Fruit fly (Drosophila melanogaster): ENCODE data around the gene CG34150.

The CG34150 gene

dm6 chr3R:24787734-24788133, 26.3 kb upstream of the CG34150 start, which contains the start of gene Ets96B:
Gene Ets96B, plus strand, starts transcription at chr3R:24788054.
- TF ChIP-seq CG14014 (GFP tag; IDR thresholded peaks at IDR 0.05) = no peak
- no peak for TF ChIP-seq mam (GFP tag; optimal IDR thresholded peaks at IDR 0.05)
- no peak for TF ChIP-seq CG18764 (GFP tag; optimal IDR thresholded peaks at IDR 0.05)
- TF ChIP-seq Blimp-1 (GFP tag; optimal IDR thresholded peaks at IDR 0.05) = no peak
- no peak for TF ChIP-seq eyg (GFP tag; optimal IDR thresholded peaks at IDR 0.05)
- peak; percentile 93 for TF ChIP-seq Nf-YC (tag; optimal IDR thresholded peaks at IDR 0.05)
- peak; percentile 94 for TF ChIP-seq Nf-YB (GFP tag; optimal IDR thresholded peaks at IDR 0.05)
- TF ChIP-seq CG3163 (GFP tag; optimal IDR thresholded peaks at IDR 0.05) = no peak
- TF ChIP-seq hb (GFP tag; IDR thresholded peaks at IDR 0.05; ENCODE audit: partially characterized antibody) = no peak

DNA sequence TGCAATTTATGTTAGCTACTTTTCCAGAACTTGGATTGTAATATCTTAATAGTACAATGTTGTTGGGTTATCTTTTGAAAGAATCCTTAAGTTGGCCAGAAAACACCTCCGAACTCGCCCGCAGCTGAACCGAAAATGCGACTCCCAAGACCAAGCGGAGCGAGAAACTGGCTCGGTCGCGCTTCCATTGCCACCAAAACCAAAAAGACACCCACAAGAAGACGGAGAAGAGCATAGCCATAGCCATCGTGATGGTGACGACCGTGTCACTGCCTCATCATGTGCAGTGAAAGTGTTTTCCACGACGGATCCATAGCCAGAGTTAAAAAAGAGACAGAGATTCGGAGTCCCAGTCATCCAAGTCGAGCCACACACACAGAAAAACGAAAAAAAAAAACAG, 24.0 kb upstream of the CG34150 start, which contains the start of gene CG13634:
CG13634 (minus strand) TSS at position 101 of the 400 bp plus-strand sequence.
- no peak for TF ChIP-seq Atf-2 (GFP tag; optimal IDR thresholded peaks at IDR 0.05)
- TF ChIP-seq CG12104 (GFP tag; optimal IDR thresholded peaks at IDR 0.05) = no peak
- peak; percentile 60 for TF ChIP-seq Blimp-1 (GFP tag; optimal IDR thresholded peaks at IDR 0.05)

dm6 chr3R:24798595-24798994, 15.5 kb upstream of the CG34150 start:
- TF ChIP-seq Fer2 (tag; optimal IDR thresholded peaks at IDR 0.05) (no peak), sd (tag; optimal IDR thresholded peaks at IDR 0.05) (peak; percentile 64), Ptx1 (GFP tag; IDR thresholded peaks at IDR 0.05) (0 out of 2 replicates have a peak, but pooled peaks have one; percentile 21), run (tag; optimal IDR thresholded peaks at IDR 0.05) (peak; percentile 30), CG2889 (GFP tag; IDR thresholded peaks at IDR 0.05) (no peak), cwo (GFP tag; optimal IDR thresholded peaks at IDR 0.05) (peak; percentile 19), PHDP (tag; optimal IDR thresholded peaks at IDR 0.05) (peak; percentile 68), CG1233 (GFP tag; optimal IDR thresholded peaks at IDR 0.05) (peak; percentile 3), CG7963 (GFP tag; IDR thresholded peaks at IDR 0.05; ENCODE audit: partially characterized antibody) (no peak), CG9437 (GFP tag; optimal IDR thresholded peaks at IDR 0.05) (peak; percentile 48), CkIIα-i1 (GFP tag; IDR thresholded peaks at IDR 0.05) (no peak), CG16779 (GFP tag; IDR thresholded peaks at IDR 0.05) (no peak), CG6689 (GFP tag; IDR thresholded peaks at IDR 0.05) (peak; percentile 28; the same call in 1 of the 2 replicates), grau (tag; optimal IDR thresholded peaks at IDR 0.05) (peak; percentile 51), row (GFP tag; IDR thresholded peaks at IDR 0.05) (peak; percentile 16; the same call in 1 of the 3 replicates), sim (GFP tag; IDR thresholded peaks at IDR 0.05) (no peak), CG2712 (tag; optimal IDR thresholded peaks at IDR 0.05) (peak; percentile 57), CG18262 (tag; optimal IDR thresholded peaks at IDR 0.05) (no peak), salm (tag; optimal IDR thresholded peaks at IDR 0.05) (peak; percentile 53), kah (GFP tag; optimal IDR thresholded peaks at IDR 0.05) (peak; percentile 1), Eip74EF (GFP tag; optimal IDR thresholded peaks at IDR 0.05) (peak in 1 of 2 experiments; percentile 39), CG8924 (tag; optimal IDR thresholded peaks at IDR 0.05) (peak; percentile 52), CG17612 (GFP tag; IDR thresholded peaks at IDR 0.05) (no peak), ro (GFP tag; IDR thresholded peaks at IDR 0.05) (no peak), Dfd (GFP tag; optimal IDR thresholded peaks at IDR 0.05) (no peak), Ssrp (tag; optimal IDR thresholded peaks at IDR 0.05) (peak; percentile 25), nmo (GFP tag; optimal IDR thresholded peaks at IDR 0.05) (peak; percentile 20), CG1792 (GFP tag; optimal IDR thresholded peaks at IDR 0.05) (no peak), CG10267 (tag; optimal IDR thresholded peaks at IDR 0.05) (peak; percentile 29), Fer1 (GFP tag; optimal IDR thresholded peaks at IDR 0.05) (peak; percentile 5), repo (GFP tag; optimal IDR thresholded peaks at IDR 0.05) (no peak), HLH3B (GFP tag; IDR thresholded peaks at IDR 0.05) (peak; percentile 39; the same call in 1 of the 2 replicates), CHES-1-like (GFP tag; optimal IDR thresholded peaks at IDR 0.05) (no peak), CG15514 (GFP tag; optimal IDR thresholded peaks at IDR 0.05) (peak; percentile 12), slbo (GFP tag; IDR thresholded peaks at IDR 0.05) (0 out of 2 replicates have a peak, but pooled peaks have one; percentile 12), Lim3 (GFP tag; IDR thresholded peaks at IDR 0.05) (no peak)

Measured in whole organism, embryonic.